Worm (Caenorhabditis elegans) whole organism, L2 larva: Measurements from ENCODE around the gene nhr-193.

Experiments
- C34F6.9 ChIP-seq: fragments of 150-350 bp; optimal IDR thresholded peaks from 2 replicates; lab custom pipeline; 2014; ENCODE audit warnings: missing biosample characterization, missing genetic modification characterization
- F13H6.1 ChIP-seq: sonication (generic microtip); optimal IDR thresholded peaks from 2 replicates; lab custom pipeline; 2016; ENCODE audit warnings: missing genetic modification characterization, missing compliant biosample characterization
- Y55F3AM.14 ChIP-seq: fragments of 200-800 bp; sonication (Bioruptor generic); optimal IDR thresholded peaks from 2 replicates; lab custom pipeline; 2018; ENCODE audit warnings: mild to moderate bottlenecking, missing genetic modification characterization, missing compliant biosample characterization
- aly-2 ChIP-seq: fragments of 150-350 bp; optimal IDR thresholded peaks from 2 replicates; lab custom pipeline; 2014; ENCODE audit warnings: missing biosample characterization, missing genetic modification characterization
- ama-1 ChIP-seq: fragments of 150-350 bp; optimal IDR thresholded peaks from 2 replicates; lab custom pipeline; 2018; ENCODE audit warnings: inconsistent platforms
- blmp-1 ChIP-seq: sonication (generic microtip); optimal IDR thresholded peaks from 2 replicates; lab custom pipeline; 2017; ENCODE audit warnings: missing genetic modification characterization, mild to moderate bottlenecking, missing compliant biosample characterization, antibody characterized with exemption, moderate library complexity; ENCODE audit not compliant: insufficient read depth
- ceh-16 ChIP-seq: fragments of 150-350 bp; optimal IDR thresholded peaks from 2 replicates; lab custom pipeline; 2014; ENCODE audit warnings: missing biosample characterization, missing genetic modification characterization
- ceh-82 ChIP-seq: fragments of 150-350 bp; optimal IDR thresholded peaks from 2 replicates; lab custom pipeline; 2014; ENCODE audit warnings: missing biosample characterization, missing genetic modification characterization
- crh-2 ChIP-seq: sonication (generic microtip); optimal IDR thresholded peaks from 2 replicates; lab custom pipeline; 2017; ENCODE audit warnings: missing biosample characterization, missing genetic modification characterization
- egl-27 ChIP-seq: sonication (generic microtip); optimal IDR thresholded peaks from 3 replicates; lab custom pipeline; 2017; ENCODE audit warnings: missing biosample characterization, missing genetic modification reagents, missing genetic modification characterization
- elt-1 ChIP-seq: fragments of 150-350 bp; optimal IDR thresholded peaks from 2 replicates; lab custom pipeline; 2014; ENCODE audit warnings: missing biosample characterization, missing genetic modification characterization
- fos-1 ChIP-seq: fragments of 150-350 bp; optimal IDR thresholded peaks from 2 replicates; lab custom pipeline; 2014; ENCODE audit warnings: missing biosample characterization, missing genetic modification characterization
- gmeb-1 ChIP-seq: fragments of 150-350 bp; optimal IDR thresholded peaks from 2 replicates; lab custom pipeline; 2014; ENCODE audit warnings: missing biosample characterization, missing genetic modification characterization
- lin-11 ChIP-seq: fragments of 150-350 bp; sonication (generic microtip); optimal IDR thresholded peaks from 2 replicates; lab custom pipeline; 2014; ENCODE audit warnings: missing biosample characterization, missing genetic modification characterization, inconsistent platforms, mixed read lengths
- lin-13 ChIP-seq: fragments of 150-350 bp; optimal IDR thresholded peaks from 2 replicates; lab custom pipeline; 2014; ENCODE audit warnings: missing biosample characterization, missing genetic modification reagents, missing genetic modification characterization
- lin-39 ChIP-seq: fragments of 150-350 bp; optimal IDR thresholded peaks from 2 replicates; lab custom pipeline; 2014; ENCODE audit warnings: missing biosample characterization, missing genetic modification reagents, missing genetic modification characterization
- lsy-2 ChIP-seq, 2 experiments: fragments of 150-350 bp in 1 of 2; sonication (generic microtip) in 1 of 2; optimal IDR thresholded peaks; 2 replicates each; lab custom pipeline; 2014 to 2017; ENCODE audit warnings: missing biosample characterization in 2 of 2, missing genetic modification characterization in 2 of 2
- mab-5 ChIP-seq: fragments of 150-350 bp; optimal IDR thresholded peaks from 2 replicates; lab custom pipeline; 2014; ENCODE audit warnings: missing biosample characterization, missing genetic modification characterization
- mbf-1 ChIP-seq: sonication (generic microtip); optimal IDR thresholded peaks from 2 replicates; lab custom pipeline; 2017; ENCODE audit warnings: missing biosample characterization, missing genetic modification characterization
- mdl-1 ChIP-seq, 2 experiments: fragments of 150-350 bp in 1 of 2; sonication (generic microtip) in 1 of 2; optimal IDR thresholded peaks; 2 replicates each; lab custom pipeline; 2017; ENCODE audit warnings: missing biosample characterization in 2 of 2, missing genetic modification characterization in 2 of 2
- nhr-10 ChIP-seq: sonication (generic microtip); optimal IDR thresholded peaks from 2 replicates; lab custom pipeline; 2017; ENCODE audit warnings: missing biosample characterization, missing genetic modification characterization
- nhr-11 ChIP-seq: fragments of 150-350 bp; optimal IDR thresholded peaks from 2 replicates; lab custom pipeline; 2014; ENCODE audit warnings: missing biosample characterization, missing genetic modification characterization
- nhr-12 ChIP-seq: fragments of 150-350 bp; optimal IDR thresholded peaks from 2 replicates; lab custom pipeline; 2014; ENCODE audit warnings: missing biosample characterization, missing genetic modification characterization
- nhr-129 ChIP-seq: fragments of 150-350 bp; optimal IDR thresholded peaks from 2 replicates; lab custom pipeline; 2014; ENCODE audit warnings: missing biosample characterization, missing genetic modification characterization
- nhr-21 ChIP-seq: fragments of 150-350 bp; optimal IDR thresholded peaks from 2 replicates; lab custom pipeline; 2014; ENCODE audit warnings: missing biosample characterization, missing genetic modification characterization
- nhr-23 ChIP-seq: fragments of 150-350 bp; optimal IDR thresholded peaks from 2 replicates; lab custom pipeline; 2014; ENCODE audit warnings: missing biosample characterization, missing genetic modification reagents, missing genetic modification characterization
- nhr-25 ChIP-seq: fragments of 150-350 bp; sonication (generic microtip); optimal IDR thresholded peaks from 3 replicates; lab custom pipeline; 2014; ENCODE audit warnings: missing biosample characterization, missing genetic modification characterization
- nhr-6 ChIP-seq: fragments of 150-350 bp; optimal IDR thresholded peaks from 2 replicates; lab custom pipeline; 2014; ENCODE audit warnings: missing biosample characterization, missing genetic modification characterization
- nhr-77 ChIP-seq: fragments of 150-350 bp; optimal IDR thresholded peaks from 2 replicates; lab custom pipeline; 2014; ENCODE audit warnings: missing biosample characterization, missing genetic modification characterization
- sem-4 ChIP-seq: fragments of 150-350 bp; optimal IDR thresholded peaks from 2 replicates; lab custom pipeline; 2014; ENCODE audit warnings: missing biosample characterization, missing genetic modification reagents, missing genetic modification characterization
- skn-1 ChIP-seq: sonication (generic microtip); optimal IDR thresholded peaks from 2 replicates; lab custom pipeline; 2017; ENCODE audit warnings: missing biosample characterization, missing genetic modification characterization
- sma-3 ChIP-seq: sonication (generic microtip); optimal IDR thresholded peaks from 2 replicates; lab custom pipeline; 2016; ENCODE audit warnings: missing genetic modification reagents, missing genetic modification characterization, missing compliant biosample characterization
- sma-9 ChIP-seq, 2 experiments: fragments of 150-350 bp in 1 of 2; sonication (generic microtip) in 1 of 2; optimal IDR thresholded peaks; 2 replicates each; lab custom pipeline; 2014 to 2016; ENCODE audit warnings: missing genetic modification characterization in 2 of 2, mild to moderate bottlenecking in 1 of 2, missing biosample characterization in 1 of 2, missing compliant biosample characterization in 1 of 2, missing genetic modification reagents in 1 of 2, moderate library complexity in 1 of 2
- snpc-4 ChIP-seq: fragments of 150-350 bp; optimal IDR thresholded peaks from 2 replicates; lab custom pipeline; 2014; ENCODE audit warnings: missing biosample characterization, missing genetic modification characterization
- unc-55 ChIP-seq: fragments of 150-350 bp; sonication (generic microtip); optimal IDR thresholded peaks from 3 replicates; lab custom pipeline; 2014; ENCODE audit warnings: missing biosample characterization, missing genetic modification reagents, missing genetic modification characterization
- zag-1 ChIP-seq: fragments of 150-350 bp; optimal IDR thresholded peaks from 2 replicates; lab custom pipeline; 2014; ENCODE audit warnings: missing biosample characterization, missing genetic modification characterization
- ztf-4 ChIP-seq: fragments of 150-350 bp; optimal IDR thresholded peaks from 2 replicates; lab custom pipeline; 2014; ENCODE audit warnings: missing biosample characterization, missing genetic modification characterization

Gene nhr-193

ce11 chrV:16370039-16370438, 27.9 kb downstream of the nhr-193 start:
- TF ChIP-seq zag-1 (tag; lab: Kevin White, UChicago) (peak; percentile 26), nhr-25 (tag; lab: Kevin White, UChicago) (no peak), ceh-16 (tag; lab: Kevin White, UChicago) (no peak), sem-4 (tag; lab: Kevin White, UChicago) (no peak), nhr-21 (tag; lab: Kevin White, UChicago) (peak; percentile 54), F13H6.1 (tag; lab: Kevin White, UChicago) (peak; percentile 72), nhr-10 (no peak), nhr-77 (no peak), ztf-4 (no peak), lsy-2 (tag; optimal IDR thresholded peaks at IDR 0.05; lab: Kevin White, UChicago) (peak; percentile 16 to 55), aly-2 (tag; lab: Kevin White, UChicago) (no peak), sma-9 (GFP tag; optimal IDR thresholded peaks at IDR 0.05; lab: Kevin White, UChicago) (peak; percentile 84), sma-9 (tag; optimal IDR thresholded peaks at IDR 0.05; lab: Kevin White, UChicago) (no peak), nhr-11 (tag; lab: Kevin White, UChicago) (no peak), nhr-129 (tag; lab: Kevin White, UChicago) (peak; percentile 90), C34F6.9 (tag; lab: Kevin White, UChicago) (peak; percentile 45), lin-13 (GFP tag; lab: Kevin White, UChicago) (peak; percentile 63), blmp-1 (peak; percentile 19), fos-1 (tag; lab: Kevin White, UChicago) (peak; percentile 71), mbf-1 (tag; lab: Kevin White, UChicago) (no peak), lin-11 (tag; lab: Kevin White, UChicago) (peak; percentile 6), egl-27 (peak; percentile 72), mab-5 (tag; lab: Kevin White, UChicago) (peak; percentile 15), snpc-4 (peak; percentile 70), unc-55 (GFP tag; lab: Kevin White, UChicago) (peak; percentile 67), gmeb-1 (peak; percentile 73), lin-39 (tag; lab: Kevin White, UChicago) (no peak), crh-2 (tag; lab: Kevin White, UChicago) (peak; percentile 68), ceh-82 (tag; lab: Kevin White, UChicago) (peak; percentile 20), ama-1 (lab: Kevin White, UChicago) (no peak), sma-3 (peak; percentile 78), Y55F3AM.14 (GFP tag; lab: Kevin White, UChicago) (peak; percentile 70)

- TF ChIP-seq skn-1 (tag; lab: Kevin White, UChicago): no peak
These were observed 32.6 kb downstream of the nhr-193 start, which contains the start of gene srv-34 for ce11 chrV:16374676-16375075. Gene srv-34, minus strand, starts transcription at chrV:16374776.

ce11 chrV:16376430-16376948, 34.4 kb downstream of the nhr-193 start:
- no peak for TF ChIP-seq mdl-1 (tag; optimal IDR thresholded peaks at IDR 0.05; lab: Kevin White, UChicago)
- TF ChIP-seq mbf-1 (tag; lab: Kevin White, UChicago): no peak
- TF ChIP-seq nhr-23 (tag; lab: Kevin White, UChicago): no peak
- no peak for TF ChIP-seq skn-1 (tag; lab: Kevin White, UChicago)
- no peak for TF ChIP-seq ama-1 (lab: Kevin White, UChicago)
- no peak for TF ChIP-seq sem-4 (tag; lab: Kevin White, UChicago)
- no peak for TF ChIP-seq nhr-10
- TF ChIP-seq blmp-1: no peak
- TF ChIP-seq lsy-2 (tag; optimal IDR thresholded peaks at IDR 0.05; lab: Kevin White, UChicago): no peak
- no peak for TF ChIP-seq gmeb-1
- no peak for TF ChIP-seq egl-27
- TF ChIP-seq ceh-16 (tag; lab: Kevin White, UChicago): no peak
- TF ChIP-seq elt-1: no peak
- TF ChIP-seq mab-5 (tag; lab: Kevin White, UChicago): no peak

ce11 chrV:16377188-16377587, 35.1 kb downstream of the nhr-193 start:
- TF ChIP-seq lin-13 (GFP tag; lab: Kevin White, UChicago): no peak
- TF ChIP-seq crh-2 (tag; lab: Kevin White, UChicago): no peak
- TF ChIP-seq nhr-12: no peak
- TF ChIP-seq egl-27: no peak
- no peak for TF ChIP-seq nhr-6 (tag; lab: Kevin White, UChicago)
- TF ChIP-seq lin-11 (tag; lab: Kevin White, UChicago): no peak
- no peak for TF ChIP-seq nhr-25 (tag; lab: Kevin White, UChicago)
